Fruit fly (Drosophila melanogaster): ENCODE measurements around the gene CG34376.

Gene CG34376

DNA sequence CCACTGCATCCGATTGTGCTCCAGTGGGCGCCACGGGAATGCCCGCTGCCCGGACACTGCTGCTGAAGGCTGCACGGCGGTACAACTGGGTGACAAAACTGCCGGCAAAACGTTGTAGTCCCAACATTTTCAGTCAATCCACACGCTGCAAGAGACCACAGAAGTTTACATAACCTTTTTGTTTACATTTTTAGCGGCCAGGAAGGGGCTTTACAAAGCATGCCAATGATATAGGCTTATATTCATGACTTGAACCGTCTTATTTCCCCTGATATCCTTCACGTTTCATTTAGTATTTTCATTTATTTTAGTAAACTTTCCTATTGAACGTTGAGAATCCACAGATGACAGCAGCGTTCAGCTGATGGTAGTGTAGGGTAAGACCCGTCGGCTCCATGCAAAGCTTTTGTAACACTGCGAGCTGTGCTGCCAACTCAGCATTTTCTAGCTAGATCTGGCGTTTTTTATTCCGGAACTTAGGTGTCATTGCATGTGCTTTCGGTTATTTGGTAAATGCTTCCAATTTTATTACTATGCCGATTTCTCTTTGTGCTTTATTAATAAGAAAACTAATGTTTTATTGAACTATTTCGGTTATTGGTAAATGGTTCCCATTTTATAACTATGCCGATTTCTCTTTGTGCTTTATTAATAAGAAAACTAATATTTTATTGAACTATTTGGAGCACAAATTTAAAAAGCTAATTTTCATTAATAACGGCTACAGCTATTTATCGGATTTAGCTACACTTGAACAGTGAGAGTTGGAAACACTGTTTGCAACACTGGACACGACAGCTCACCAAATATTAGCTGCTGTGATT lies 37.1 kb upstream of the CG34376 start, which contains the start of the genes CG13850 and lqfR (continued):
- no peak for TF ChIP-seq cas (GFP tag; IDR thresholded peaks at IDR 0.05)
- TF ChIP-seq crol (GFP tag; IDR thresholded peaks at IDR 0.05), result no peak
- no peak for TF ChIP-seq vnd (GFP tag; IDR thresholded peaks at IDR 0.05; ENCODE audit: partially characterized antibody)
- no peak for TF ChIP-seq ap (GFP tag; IDR thresholded peaks at IDR 0.05)
- TF ChIP-seq Fer1 (GFP tag; optimal IDR thresholded peaks at IDR 0.05), result no peak
- TF ChIP-seq tx (GFP tag; optimal IDR thresholded peaks at IDR 0.05), result peak; percentile 75
- TF ChIP-seq danr (GFP tag; IDR thresholded peaks at IDR 0.05), result no peak
- TF ChIP-seq CHES-1-like (GFP tag; optimal IDR thresholded peaks at IDR 0.05), result peak; percentile 64
- no peak for TF ChIP-seq CG32772 (GFP tag; IDR thresholded peaks at IDR 0.05)
- no peak for TF ChIP-seq CG17568 (GFP tag; optimal IDR thresholded peaks at IDR 0.05)
- TF ChIP-seq CG13287 (GFP tag; IDR thresholded peaks at IDR 0.05; ENCODE audit: partially characterized antibody), result no peak
- peak; percentile 80 for TF ChIP-seq Sin3A (optimal IDR thresholded peaks at IDR 0.05)
- no peak for TF ChIP-seq inv (GFP tag; IDR thresholded peaks at IDR 0.05; ENCODE audit: partially characterized antibody)
- no peak for TF ChIP-seq hth (optimal IDR thresholded peaks at IDR 0.05)
- TF ChIP-seq CG14710 (tag; optimal IDR thresholded peaks at IDR 0.05), result peak; percentile 84
- no peak for TF ChIP-seq sima (GFP tag; optimal IDR thresholded peaks at IDR 0.05)
- peak in 1 of 2 experiments; percentile 38 for TF ChIP-seq bsh (GFP tag; optimal IDR thresholded peaks at IDR 0.05)
- TF ChIP-seq vvl (GFP tag; IDR thresholded peaks at IDR 0.05), result no peak; the same call in 1 of the 2 replicates
- peak; percentile 96 for TF ChIP-seq Med (GFP tag)
- TF ChIP-seq CG6765 (GFP tag; optimal IDR thresholded peaks at IDR 0.05), result peak; percentile 57
- TF ChIP-seq CG12942 (GFP tag; optimal IDR thresholded peaks at IDR 0.05), result peak; percentile 77
- TF ChIP-seq Pdp1 (GFP tag; optimal IDR thresholded peaks at IDR 0.05), result peak; percentile 80 to 90
- peak; percentile 79 for TF ChIP-seq CG3847 (GFP tag; IDR thresholded peaks at IDR 0.05)
- peak; percentile 37 for TF ChIP-seq Atf3 (GFP tag; optimal IDR thresholded peaks at IDR 0.05)
- TF ChIP-seq E2f1 (GFP tag; IDR thresholded peaks at IDR 0.05), result 0 out of 2 replicates have a peak, but pooled peaks have one; percentile 17
- TF ChIP-seq fd3F (GFP tag; optimal IDR thresholded peaks at IDR 0.05), result peak; percentile 38
- peak; percentile 79 for TF ChIP-seq slbo (GFP tag; IDR thresholded peaks at IDR 0.05)
- TF ChIP-seq Doc2 (GFP tag; IDR thresholded peaks at IDR 0.05), result no peak
- peak; percentile 39; the same call in 1 of the 3 replicates for TF ChIP-seq croc (GFP tag; conservative IDR thresholded peaks at IDR 0.05)
- TF ChIP-seq CG4617 (GFP tag; optimal IDR thresholded peaks at IDR 0.05; ENCODE audit: borderline replicate concordance), result peak; percentile 40
- TF ChIP-seq ERR (GFP tag; optimal IDR thresholded peaks at IDR 0.05), result peak; percentile 31
- peak; percentile 47 for TF ChIP-seq B-H2 (GFP tag; optimal IDR thresholded peaks at IDR 0.05)
- peak; percentile 66 for TF ChIP-seq Oli (tag; optimal IDR thresholded peaks at IDR 0.05)
- no peak for TF ChIP-seq zf30C (GFP tag; optimal IDR thresholded peaks at IDR 0.05)
- peak; percentile 70 for TF ChIP-seq BtbVII (GFP tag; optimal IDR thresholded peaks at IDR 0.05)
- peak; percentile 17 for TF ChIP-seq corto (GFP tag; optimal IDR thresholded peaks at IDR 0.05)
- no peak for TF ChIP-seq scrt (GFP tag; optimal IDR thresholded peaks at IDR 0.05)
- no peak for TF ChIP-seq sr (GFP tag; IDR thresholded peaks at IDR 0.05)
- TF ChIP-seq cwo (GFP tag; optimal IDR thresholded peaks at IDR 0.05), result peak; percentile 58
- TF ChIP-seq CG8359 (GFP tag; optimal IDR thresholded peaks at IDR 0.05; ENCODE audit: borderline replicate concordance), result peak; percentile 34
- TF ChIP-seq CG13424 (tag; optimal IDR thresholded peaks at IDR 0.05), result peak; percentile 69
- TF ChIP-seq CG10209 (GFP tag; optimal IDR thresholded peaks at IDR 0.05), result peak; percentile 80
- peak; percentile 40; the same call in 1 of the 2 replicates for TF ChIP-seq CG11085 (GFP tag; IDR thresholded peaks at IDR 0.05)
- peak; percentile 77 for TF ChIP-seq CG12155 (GFP tag; optimal IDR thresholded peaks at IDR 0.05)
- TF ChIP-seq CG11696 (GFP tag; IDR thresholded peaks at IDR 0.05), result no peak
- no peak for TF ChIP-seq jing (GFP tag; optimal IDR thresholded peaks at IDR 0.05)
- TF ChIP-seq CG10267 (tag; optimal IDR thresholded peaks at IDR 0.05), result peak; percentile 97
- no peak for TF ChIP-seq peb (GFP tag; IDR thresholded peaks at IDR 0.05)
- no peak for TF ChIP-seq CG12219 (GFP tag; optimal IDR thresholded peaks at IDR 0.05)
